Worm (Caenorhabditis elegans) whole organism, mixed stage, embryonic: Measurements from ENCODE around the gene Y38C1AA.19.
"Not testable (repeated sequence)": the region's sequence is repeated elsewhere in the genome, so short reads cannot be mapped to it uniquely, and the experiment has no call there.

Experiments
- M03D4.4 ChIP-seq: sonication (generic microtip); optimal IDR thresholded peaks from 2 replicates; lab custom pipeline; 2017; ENCODE audit warnings: mild to moderate bottlenecking, missing genetic modification characterization, missing compliant biosample characterization
- bed-3 ChIP-seq: fragments of 200-800 bp; sonication (Bioruptor generic); optimal IDR thresholded peaks from 3 replicates; lab custom pipeline; 2018; ENCODE audit warnings: mild to moderate bottlenecking, missing genetic modification characterization, moderate library complexity, missing compliant biosample characterization
- blmp-1 ChIP-seq: fragments of 150-350 bp; optimal IDR thresholded peaks from 2 replicates; lab custom pipeline; 2014; ENCODE audit warnings: missing biosample characterization, missing genetic modification characterization
- ceh-39 ChIP-seq: fragments of 150-350 bp; optimal IDR thresholded peaks from 2 replicates; lab custom pipeline; 2014; ENCODE audit warnings: missing biosample characterization, missing genetic modification characterization
- ceh-43 ChIP-seq: fragments of 200-800 bp; sonication (Bioruptor generic); optimal IDR thresholded peaks from 2 replicates; lab custom pipeline; 2018; ENCODE audit warnings: mild to moderate bottlenecking, missing genetic modification characterization, moderate library complexity, missing compliant biosample characterization
- ceh-83 ChIP-seq: fragments of 200-800 bp; sonication (Bioruptor generic); optimal IDR thresholded peaks from 2 replicates; lab custom pipeline; 2018; ENCODE audit warnings: mild to moderate bottlenecking, missing genetic modification characterization, missing compliant biosample characterization
- ces-1 ChIP-seq: fragments of 150-350 bp; optimal IDR thresholded peaks from 2 replicates; lab custom pipeline; 2014; ENCODE audit warnings: missing biosample characterization, missing genetic modification reagents, missing genetic modification characterization
- cnd-1 ChIP-seq: fragments of 200-800 bp; sonication (Bioruptor generic); optimal IDR thresholded peaks from 2 replicates; lab custom pipeline; 2018; ENCODE audit warnings: mild to moderate bottlenecking, missing genetic modification characterization, missing compliant biosample characterization
- drap-1 ChIP-seq: fragments of 200-800 bp; sonication (Bioruptor generic); optimal IDR thresholded peaks from 3 replicates; lab custom pipeline; 2018; ENCODE audit warnings: mild to moderate bottlenecking, missing genetic modification characterization, missing compliant biosample characterization
- elt-1 ChIP-seq: sonication (generic microtip); optimal IDR thresholded peaks from 2 replicates; lab custom pipeline; 2017; ENCODE audit warnings: missing genetic modification characterization, mild to moderate bottlenecking, missing compliant biosample characterization, antibody characterized with exemption, moderate library complexity, borderline replicate concordance; ENCODE audit not compliant: insufficient read depth
- elt-3 ChIP-seq: fragments of 150-350 bp; optimal IDR thresholded peaks from 2 replicates; lab custom pipeline; 2014; ENCODE audit warnings: missing biosample characterization, missing genetic modification characterization
- flh-1 ChIP-seq: fragments of 200-800 bp; sonication (Bioruptor generic); optimal IDR thresholded peaks from 2 replicates; lab custom pipeline; 2018; ENCODE audit warnings: mild to moderate bottlenecking, missing genetic modification characterization, moderate library complexity, missing compliant biosample characterization
- ham-2 ChIP-seq: fragments of 200-800 bp; sonication (Bioruptor generic); optimal IDR thresholded peaks from 2 replicates; lab custom pipeline; 2018; ENCODE audit warnings: mild to moderate bottlenecking, missing genetic modification characterization, missing compliant biosample characterization
- hlh-1 ChIP-seq: fragments of 150-350 bp; optimal IDR thresholded peaks from 2 replicates; lab custom pipeline; 2014; ENCODE audit warnings: missing biosample characterization, missing genetic modification reagents, missing genetic modification characterization
- lin-13 ChIP-seq: fragments of 150-350 bp; optimal IDR thresholded peaks from 2 replicates; lab custom pipeline; 2014; ENCODE audit warnings: missing biosample characterization, missing genetic modification characterization
- lin-32 ChIP-seq: fragments of 200-800 bp; sonication (Bioruptor generic); optimal IDR thresholded peaks from 2 replicates; lab custom pipeline; 2018; ENCODE audit warnings: mild to moderate bottlenecking, missing genetic modification characterization, missing compliant biosample characterization
- lsy-2 ChIP-seq: fragments of 150-350 bp; optimal IDR thresholded peaks from 2 replicates; lab custom pipeline; 2014; ENCODE audit warnings: missing biosample characterization, missing genetic modification characterization
- mab-5 ChIP-seq: fragments of 150-350 bp; optimal IDR thresholded peaks from 2 replicates; lab custom pipeline; 2014; ENCODE audit warnings: missing biosample characterization, missing genetic modification characterization
- mep-1 ChIP-seq: fragments of 150-350 bp; optimal IDR thresholded peaks from 2 replicates; lab custom pipeline; 2017; ENCODE audit warnings: missing biosample characterization, missing genetic modification reagents, missing genetic modification characterization, inconsistent platforms
- mls-2 ChIP-seq: sonication (generic microtip); optimal IDR thresholded peaks from 2 replicates; lab custom pipeline; 2016; ENCODE audit warnings: mild to moderate bottlenecking, missing genetic modification characterization, moderate library complexity, missing compliant biosample characterization
- nhr-12 ChIP-seq: fragments of 150-350 bp; optimal IDR thresholded peaks from 2 replicates; lab custom pipeline; 2014; ENCODE audit warnings: missing biosample characterization, missing genetic modification characterization
- nhr-2 ChIP-seq: fragments of 150-350 bp; optimal IDR thresholded peaks from 2 replicates; lab custom pipeline; 2014; ENCODE audit warnings: missing biosample characterization, missing genetic modification characterization
- nhr-237 ChIP-seq: fragments of 150-350 bp; optimal IDR thresholded peaks from 2 replicates; lab custom pipeline; 2014; ENCODE audit warnings: missing biosample characterization, missing genetic modification characterization
- nhr-28 ChIP-seq: fragments of 150-350 bp; optimal IDR thresholded peaks from 2 replicates; lab custom pipeline; 2014; ENCODE audit warnings: missing biosample characterization, missing genetic modification characterization
- nhr-76 ChIP-seq: sonication (generic microtip); optimal IDR thresholded peaks from 2 replicates; lab custom pipeline; 2017; ENCODE audit warnings: missing biosample characterization, missing genetic modification characterization
- sptf-1 ChIP-seq: sonication (generic microtip); optimal IDR thresholded peaks from 2 replicates; lab custom pipeline; 2017; ENCODE audit warnings: mild to moderate bottlenecking, missing genetic modification characterization, moderate library complexity, missing compliant biosample characterization
- tbx-8 ChIP-seq: fragments of 200-800 bp; sonication (Bioruptor generic); optimal IDR thresholded peaks from 2 replicates; lab custom pipeline; 2018; ENCODE audit warnings: mild to moderate bottlenecking, missing genetic modification characterization, moderate library complexity, missing compliant biosample characterization
- unc-120 ChIP-seq: sonication (generic microtip); optimal IDR thresholded peaks from 2 replicates; lab custom pipeline; 2017; ENCODE audit warnings: missing genetic modification characterization, missing compliant biosample characterization; ENCODE audit not compliant: poor library complexity, severe bottlenecking
- unc-39 ChIP-seq: fragments of 150-350 bp; optimal IDR thresholded peaks from 2 replicates; lab custom pipeline; 2014; ENCODE audit warnings: missing biosample characterization, missing genetic modification characterization
- zip-8 ChIP-seq: fragments of 150-350 bp; optimal IDR thresholded peaks from 2 replicates; lab custom pipeline; 2014; ENCODE audit warnings: missing biosample characterization, missing genetic modification characterization

The Y38C1AA.19 gene

ce11 chrIV:159864-160263 lies at the start of gene Y38C1AA.19:
Gene Y38C1AA.19 (plus strand): TSS chrIV:160164.
- no peak for TF ChIP-seq ceh-43 (GFP tag; lab: Kevin White, UChicago)
- no peak for TF ChIP-seq nhr-28 (tag; lab: Kevin White, UChicago)
- TF ChIP-seq sptf-1 (tag; lab: Kevin White, UChicago): no peak
- no peak for TF ChIP-seq unc-39 (tag; lab: Kevin White, UChicago)
- TF ChIP-seq, all 35 proteins: peak for 0

- not testable (repeated sequence) for TF ChIP-seq drap-1 (GFP tag; lab: Kevin White, UChicago); M03D4.4; ceh-43 (GFP tag; lab: Kevin White, UChicago)
These were observed 48.6 kb upstream of the Y38C1AA.19 start, which contains the start of gene F29C4.4 for ce11 chrIV:111377-111776. Gene F29C4.4 (plus strand): TSS chrIV:111677.

- no peak for TF ChIP-seq ham-2 (GFP tag; lab: Kevin White, UChicago)
- TF ChIP-seq ceh-83 (GFP tag; lab: Kevin White, UChicago): no peak
- no peak for TF ChIP-seq ceh-43 (GFP tag; lab: Kevin White, UChicago)
- no peak for TF ChIP-seq lin-13 (tag; lab: Kevin White, UChicago)
- no peak for TF ChIP-seq lin-32
- TF ChIP-seq elt-1 (tag; lab: Kevin White, UChicago): no peak
- TF ChIP-seq ces-1: no peak
- TF ChIP-seq bed-3 (GFP tag; lab: Kevin White, UChicago): no peak
- TF ChIP-seq hlh-1 (tag; lab: Kevin White, UChicago): no peak
- no peak for TF ChIP-seq zip-8
- no peak for TF ChIP-seq nhr-12 (tag; lab: Kevin White, UChicago)
These were observed 41.2 kb upstream of the Y38C1AA.19 start for ce11 chrIV:118786-119185.

ce11 chrIV:119792-120191 lies 40.2 kb upstream of the Y38C1AA.19 start:
- TF ChIP-seq nhr-76 (no peak), ceh-83 (GFP tag; lab: Kevin White, UChicago) (no peak), blmp-1 (tag; lab: Kevin White, UChicago) (no peak), nhr-2 (no peak), ces-1 (no peak), tbx-8 (GFP tag; lab: Kevin White, UChicago) (no peak), sptf-1 (tag; lab: Kevin White, UChicago) (no peak), lin-32 (no peak), unc-120 (no peak)

- TF ChIP-seq ceh-83 (GFP tag; lab: Kevin White, UChicago) (no peak), lsy-2 (tag; lab: Kevin White, UChicago) (no peak), nhr-12 (tag; lab: Kevin White, UChicago) (no peak), sptf-1 (tag; lab: Kevin White, UChicago) (no peak), M03D4.4 (no peak)
These were observed 38.4 kb upstream of the Y38C1AA.19 start, which contains the start of gene tut-1 for ce11 chrIV:121607-122006. Gene tut-1 (minus strand): TSS chrIV:121707.

- TF ChIP-seq ceh-83 (GFP tag; lab: Kevin White, UChicago) (peak; percentile 25), mep-1 (peak; percentile 84), ces-1 (peak; percentile 49), zip-8 (no peak), drap-1 (GFP tag; lab: Kevin White, UChicago) (peak; percentile 34), ham-2 (GFP tag; lab: Kevin White, UChicago) (no peak), lin-13 (tag; lab: Kevin White, UChicago) (peak; percentile 66), elt-3 (no peak), nhr-2 (no peak), ceh-39 (peak; percentile 19), ceh-43 (GFP tag; lab: Kevin White, UChicago) (peak; percentile 8), lsy-2 (tag; lab: Kevin White, UChicago) (peak; percentile 94), mab-5 (no peak), mls-2 (tag; lab: Kevin White, UChicago) (no peak), cnd-1 (tag; lab: Kevin White, UChicago) (no peak), flh-1 (GFP tag; lab: Kevin White, UChicago) (no peak), bed-3 (GFP tag; lab: Kevin White, UChicago) (no peak), elt-1 (tag; lab: Kevin White, UChicago) (no peak), nhr-237 (peak; percentile 18), unc-120 (peak; percentile 81), blmp-1 (tag; lab: Kevin White, UChicago) (no peak), tbx-8 (GFP tag; lab: Kevin White, UChicago) (no peak), hlh-1 (tag; lab: Kevin White, UChicago) (no peak)
These were observed 33.8 kb upstream of the Y38C1AA.19 start, which contains the start of the genes grld-1 and cox-6C for ce11 chrIV:125881-126781. Gene grld-1 (minus strand): TSS chrIV:125931. Gene cox-6C (plus strand): TSS chrIV:126731.
